Worm (Caenorhabditis elegans): ENCODE data around the gene F14D7.3.
"Not testable (repeated sequence)": the region's sequence is repeated elsewhere in the genome, so short reads cannot be mapped to it uniquely, and the experiment has no call there.

Gene F14D7.3

DNA sequence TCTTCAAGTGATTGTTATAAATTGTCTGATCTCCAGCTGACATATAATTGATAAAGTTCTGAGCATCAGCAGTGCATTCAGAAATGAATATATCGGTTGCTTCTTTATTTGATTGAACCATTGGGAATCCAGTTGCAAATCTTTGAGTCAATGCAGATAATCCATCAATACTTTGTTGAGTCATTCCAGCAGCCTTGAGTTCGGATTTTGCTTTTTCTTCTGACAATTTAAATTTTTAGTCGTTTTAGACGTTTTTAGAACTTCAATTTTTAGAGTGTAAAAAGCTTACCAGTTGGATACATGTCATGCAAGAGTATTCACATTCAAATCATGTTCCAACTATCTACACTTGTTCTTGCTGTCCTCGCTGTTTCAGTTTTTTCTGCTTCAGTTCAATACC is 13.0 kb downstream of the F14D7.3 start, which contains the start of gene F14D7.14:
Gene F14D7.14 (plus strand): TSS at position 301 of the 400 bp plus-strand sequence.
- not testable (repeated sequence) for TF ChIP-seq hmg-11 (tag; optimal IDR thresholded peaks at IDR 0.05); fkh-10 (GFP tag; optimal IDR thresholded peaks at IDR 0.05); skn-1 (tag; optimal IDR thresholded peaks at IDR 0.05)

ce11 chrV:14311115-14311514 is 14.5 kb downstream of the F14D7.3 start, which contains the start of gene ddn-3:
ddn-3 (minus strand) TSS chrV:14311215.
- TF ChIP-seq nhr-25 (tag; optimal IDR thresholded peaks at IDR 0.05) (no peak), aly-2 (tag; optimal IDR thresholded peaks at IDR 0.05) (no peak), egl-27 (tag; optimal IDR thresholded peaks at IDR 0.05) (no peak), unc-62 (GFP tag; optimal IDR thresholded peaks at IDR 0.05) (no peak), daf-12 (tag; optimal IDR thresholded peaks at IDR 0.05) (no peak)

DNA sequence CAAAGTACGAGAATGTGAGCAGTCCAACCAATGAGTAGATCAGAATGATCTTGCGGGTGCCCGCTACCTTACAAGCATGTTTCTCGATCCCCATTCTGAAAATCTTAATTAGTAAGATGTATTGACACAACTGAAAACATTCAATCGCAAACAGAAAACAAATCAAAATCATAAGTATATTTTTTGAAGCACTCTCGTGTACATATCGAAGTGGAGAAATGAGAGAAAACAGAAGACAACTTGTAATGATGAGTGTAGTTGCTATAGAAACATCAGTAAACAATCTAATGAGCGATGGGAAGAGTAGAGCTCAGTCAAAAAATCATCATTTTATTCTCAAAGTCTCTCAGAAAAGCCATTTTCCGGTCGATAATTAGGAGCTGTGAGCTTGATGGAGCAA is 16.1 kb downstream of the F14D7.3 start, which contains the start of gene F14D7.8:
Gene F14D7.8 (minus strand): TSS at position 101 of the 400 bp plus-strand sequence.
- TF ChIP-seq eor-1 (tag; optimal IDR thresholded peaks at IDR 0.05) (no peak), daf-12 (tag; optimal IDR thresholded peaks at IDR 0.05) (no peak), ztf-4 (tag; optimal IDR thresholded peaks at IDR 0.05) (no peak), nhr-28 (tag; optimal IDR thresholded peaks at IDR 0.05) (no peak), ZK546.5 (tag; optimal IDR thresholded peaks at IDR 0.05) (no peak), nhr-12 (tag; optimal IDR thresholded peaks at IDR 0.05) (no peak), elt-2 (tag; optimal IDR thresholded peaks at IDR 0.05) (no peak), ztf-11 (tag; optimal IDR thresholded peaks at IDR 0.05) (no peak), nhr-237 (tag; optimal IDR thresholded peaks at IDR 0.05) (no peak), nhr-11 (tag; optimal IDR thresholded peaks at IDR 0.05) (no peak), skn-1 (tag; optimal IDR thresholded peaks at IDR 0.05) (no peak), snpc-4 (tag; optimal IDR thresholded peaks at IDR 0.05) (no peak), pha-4 (tag; optimal IDR thresholded peaks at IDR 0.05) (no peak)

DNA sequence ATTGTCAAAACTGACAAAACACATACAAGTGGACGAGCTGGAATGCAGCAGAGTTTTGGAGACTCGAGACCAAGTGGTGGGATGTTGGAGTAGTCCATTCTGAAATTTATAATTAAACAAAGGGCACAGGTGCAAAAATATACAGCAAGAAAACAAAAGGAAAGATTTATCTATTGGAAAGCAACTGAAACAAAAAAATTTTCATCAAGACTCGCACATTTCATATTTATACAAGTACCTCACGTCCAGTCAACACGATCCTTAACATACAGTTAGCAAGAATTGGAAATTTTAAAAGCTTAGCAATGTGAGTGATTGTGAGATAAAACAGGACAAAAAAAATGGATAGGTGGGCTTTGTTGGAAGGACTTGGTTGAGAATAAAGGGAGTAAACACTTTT is 17.6 kb downstream of the F14D7.3 start, which contains the start of gene F47B8.1:
Gene F47B8.1 (minus strand): TSS at position 101 of the 400 bp plus-strand sequence.
- no peak for TF ChIP-seq egl-27 (tag; optimal IDR thresholded peaks at IDR 0.05)
- TF ChIP-seq ceh-28 (tag; optimal IDR thresholded peaks at IDR 0.05) = no peak
- no peak for TF ChIP-seq nhr-25 (tag; optimal IDR thresholded peaks at IDR 0.05)
- TF ChIP-seq aly-2 (tag; optimal IDR thresholded peaks at IDR 0.05) = no peak
- no peak for TF ChIP-seq fos-1 (tag; optimal IDR thresholded peaks at IDR 0.05)
- no peak for TF ChIP-seq ama-1 (optimal IDR thresholded peaks at IDR 0.05)
- TF ChIP-seq sea-2 (GFP tag; optimal IDR thresholded peaks at IDR 0.05) = no peak
- no peak for TF ChIP-seq nfya-1 (tag; optimal IDR thresholded peaks at IDR 0.05; ENCODE audit: insufficient read depth)
- TF ChIP-seq fkh-10 (GFP tag; optimal IDR thresholded peaks at IDR 0.05) = no peak
- no peak for TF ChIP-seq nhr-237 (tag; optimal IDR thresholded peaks at IDR 0.05)
- TF ChIP-seq skn-1 (tag; optimal IDR thresholded peaks at IDR 0.05) = no peak
- TF ChIP-seq ceh-82 (tag; optimal IDR thresholded peaks at IDR 0.05) = no peak
- no peak for TF ChIP-seq tbx-2 (tag; optimal IDR thresholded peaks at IDR 0.05)
- TF ChIP-seq eor-1 (tag; optimal IDR thresholded peaks at IDR 0.05) = no peak

- TF ChIP-seq ceh-82 (tag; optimal IDR thresholded peaks at IDR 0.05) (no peak), zag-1 (tag; optimal IDR thresholded peaks at IDR 0.05) (no peak), pha-4 (tag; optimal IDR thresholded peaks at IDR 0.05) (no peak), lin-39 (tag; optimal IDR thresholded peaks at IDR 0.05) (no peak), nhr-23 (tag; optimal IDR thresholded peaks at IDR 0.05) (no peak)
Observed at ce11 chrV:14316525-14316924, 19.9 kb downstream of the F14D7.3 start, which contains the start of gene F47B8.2. F47B8.2 (minus strand) TSS chrV:14316625.

- peak; percentile 41 for TF ChIP-seq snpc-4 (tag; optimal IDR thresholded peaks at IDR 0.05)
- TF ChIP-seq fos-1 (tag; optimal IDR thresholded peaks at IDR 0.05) = no peak
- TF ChIP-seq pha-4 (tag; optimal IDR thresholded peaks at IDR 0.05) = peak; percentile 71
- TF ChIP-seq nhr-76 (tag; optimal IDR thresholded peaks at IDR 0.05) = no peak
- peak; percentile 11 for TF ChIP-seq nfya-1 (tag; optimal IDR thresholded peaks at IDR 0.05; ENCODE audit: insufficient read depth)
Observed at ce11 chrV:14317204-14317603, 20.6 kb downstream of the F14D7.3 start.

DNA sequence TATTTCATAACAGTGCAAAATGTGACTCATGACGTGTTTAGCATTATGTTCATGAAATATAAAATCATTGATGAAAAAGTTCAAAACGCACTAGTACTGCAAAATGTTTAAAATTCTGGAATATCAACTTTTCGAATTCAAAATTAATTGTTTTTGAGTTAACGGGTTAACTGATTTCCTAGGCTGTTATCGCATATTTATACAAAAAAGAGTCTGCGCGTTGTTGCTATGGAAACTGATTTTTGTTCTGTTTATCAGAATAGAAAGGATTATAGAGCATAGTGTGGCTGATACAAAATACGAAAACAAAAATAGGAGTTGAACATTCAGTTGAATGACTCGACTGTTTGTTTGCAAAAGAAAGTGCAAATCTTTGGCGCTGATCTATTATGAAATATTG is 21.0 kb downstream of the F14D7.3 start:
- TF ChIP-seq ceh-28 (tag; optimal IDR thresholded peaks at IDR 0.05) (no peak), R02D3.7 (tag; optimal IDR thresholded peaks at IDR 0.05) (no peak), sea-2 (GFP tag; optimal IDR thresholded peaks at IDR 0.05) (no peak), nhr-237 (tag; optimal IDR thresholded peaks at IDR 0.05) (no peak), ceh-9 (tag; optimal IDR thresholded peaks at IDR 0.05) (no peak), ztf-11 (tag; optimal IDR thresholded peaks at IDR 0.05) (no peak), zag-1 (tag; optimal IDR thresholded peaks at IDR 0.05) (no peak), nhr-28 (tag; optimal IDR thresholded peaks at IDR 0.05) (no peak), hmg-11 (tag; optimal IDR thresholded peaks at IDR 0.05) (no peak), nhr-12 (tag; optimal IDR thresholded peaks at IDR 0.05) (no peak), nhr-23 (tag; optimal IDR thresholded peaks at IDR 0.05) (no peak), ZK546.5 (tag; optimal IDR thresholded peaks at IDR 0.05) (no peak), jun-1 (tag; optimal IDR thresholded peaks at IDR 0.05) (no peak), lin-15B (tag; optimal IDR thresholded peaks at IDR 0.05) (no peak), nhr-11 (tag; optimal IDR thresholded peaks at IDR 0.05) (no peak), eor-1 (tag; optimal IDR thresholded peaks at IDR 0.05) (no peak), skn-1 (tag; optimal IDR thresholded peaks at IDR 0.05) (no peak), mdl-1 (tag; optimal IDR thresholded peaks at IDR 0.05) (no peak)

Measured in whole organism, L3 larva.